Fruit fly (Drosophila melanogaster) whole organism: ENCODE data around the gene synr.

Experiments
- CG8478 ChIP-seq: fragments of >200 bp; optimal IDR thresholded peaks from 2 replicates; lab custom pipeline; 2018; ENCODE audit warnings: inconsistent platforms
- usp ChIP-seq: fragments of >200 bp; optimal IDR thresholded peaks from 2 replicates; lab custom pipeline; 2017; ENCODE audit warnings: missing biosample characterization, missing genetic modification characterization, mixed read lengths

- no peak for TF ChIP-seq usp
- no peak for TF ChIP-seq CG8478 (lab: Kevin White, UChicago)
Measured at dm6 chr2L:4905365-4906280, 36.9 kb upstream of the synr start.
